Fruit fly (Drosophila melanogaster): ENCODE results near the gene CG14273.
A peak's percentile ranks its signal among the peaks of the same experiment; 100 is the strongest.

- TF ChIP-seq CG31627 (GFP tag; optimal IDR thresholded peaks at IDR 0.05) (no peak), CG1621 (tag; optimal IDR thresholded peaks at IDR 0.05) (peak; percentile 49)
Observed at dm6 chr2L:8364006-8364956, 21.8 kb downstream of the CG14273 start, which contains the start of the genes RpS13 and CSN8.

Measured in whole organism, prepupa.